Worm (Caenorhabditis elegans) whole organism, early embryonic: ENCODE data around the gene C12D5.5.
"Not testable (repeated sequence)": the region's sequence is repeated elsewhere in the genome, so short reads cannot be mapped to it uniquely, and the experiment has no call there.

ENCODE experiments used
- B0310.2 ChIP-seq: sonication (generic microtip); optimal IDR thresholded peaks from 2 replicates; lab custom pipeline; 2016; ENCODE audit warnings: mild to moderate bottlenecking, missing genetic modification characterization, missing compliant biosample characterization
- F13C5.2 ChIP-seq: sonication (generic microtip); optimal IDR thresholded peaks from 2 replicates; lab custom pipeline; 2017; ENCODE audit warnings: mild to moderate bottlenecking, missing genetic modification characterization, inconsistent platforms, missing compliant biosample characterization
- aly-1 ChIP-seq: sonication (generic microtip); optimal IDR thresholded peaks from 2 replicates; lab custom pipeline; 2016; ENCODE audit warnings: missing genetic modification characterization, missing compliant biosample characterization
- ama-1 ChIP-seq: fragments of 150-350 bp; optimal IDR thresholded peaks from 2 replicates; lab custom pipeline; 2014
- ceh-13 ChIP-seq: fragments of 200-800 bp; sonication (Bioruptor generic); optimal IDR thresholded peaks from 2 replicates; lab custom pipeline; 2018; ENCODE audit warnings: mild to moderate bottlenecking, missing genetic modification characterization, missing compliant biosample characterization
- ceh-36 ChIP-seq: sonication (generic microtip); optimal IDR thresholded peaks from 2 replicates; lab custom pipeline; 2016; ENCODE audit warnings: missing genetic modification characterization, inconsistent platforms, missing compliant biosample characterization
- ets-7 ChIP-seq: sonication (generic microtip); optimal IDR thresholded peaks from 2 replicates; lab custom pipeline; 2016; ENCODE audit warnings: missing genotype, missing genetic modification characterization, missing compliant biosample characterization
- flt-1 ChIP-seq: fragments of 200-800 bp; sonication (Bioruptor generic); IDR thresholded peaks from 2 replicates; pipeline ENCODE4 v1.3.6; 2022; ENCODE audit warnings: missing genetic modification characterization, missing compliant biosample characterization
- hmbx-1 ChIP-seq: sonication (generic microtip); optimal IDR thresholded peaks from 2 replicates; lab custom pipeline; 2016; ENCODE audit warnings: mild to moderate bottlenecking, missing genetic modification characterization, missing compliant biosample characterization
- hmg-4 ChIP-seq: fragments of 200-800 bp; sonication (Bioruptor generic); optimal IDR thresholded peaks from 2 replicates; lab custom pipeline; 2018; ENCODE audit warnings: mild to moderate bottlenecking, missing genetic modification characterization, missing compliant biosample characterization
- hnd-1 ChIP-seq: sonication (generic microtip); optimal IDR thresholded peaks from 2 replicates; lab custom pipeline; 2016; ENCODE audit warnings: missing genetic modification characterization, missing compliant biosample characterization
- pes-1 ChIP-seq: fragments of 200-800 bp; sonication (Bioruptor generic); IDR thresholded peaks from 2 replicates; pipeline ENCODE4 v1.3.6; 2022; ENCODE audit warnings: missing genetic modification reagents, missing genetic modification characterization, missing compliant biosample characterization
- scrt-1 ChIP-seq: fragments of 200-800 bp; sonication (Bioruptor generic); IDR thresholded peaks from 2 replicates; pipeline ENCODE4 v1.3.6; 2022; ENCODE audit warnings: missing genetic modification characterization, missing compliant biosample characterization
- sea-1 ChIP-seq: fragments of 200-800 bp; sonication (Bioruptor generic); conservative IDR thresholded peaks from 2 replicates; pipeline ENCODE4 v1.3.6; 2022; ENCODE audit warnings: missing genetic modification characterization, missing compliant biosample characterization
- tbx-11 ChIP-seq: fragments of 200-800 bp; sonication (Bioruptor generic); IDR thresholded peaks from 2 replicates; pipeline ENCODE4 v1.3.6; 2022; ENCODE audit warnings: missing genetic modification characterization, missing compliant biosample characterization
- tbx-37 ChIP-seq: fragments of 200-800 bp; sonication (Bioruptor generic); conservative IDR thresholded peaks from 2 replicates; pipeline ENCODE4 v1.3.6; 2022; ENCODE audit warnings: missing genetic modification reagents, missing genetic modification characterization, missing compliant biosample characterization
- tra-4 ChIP-seq: sonication (generic microtip); optimal IDR thresholded peaks from 2 replicates; lab custom pipeline; 2017; ENCODE audit warnings: missing genetic modification characterization, missing compliant biosample characterization

Gene C12D5.5

DNA sequence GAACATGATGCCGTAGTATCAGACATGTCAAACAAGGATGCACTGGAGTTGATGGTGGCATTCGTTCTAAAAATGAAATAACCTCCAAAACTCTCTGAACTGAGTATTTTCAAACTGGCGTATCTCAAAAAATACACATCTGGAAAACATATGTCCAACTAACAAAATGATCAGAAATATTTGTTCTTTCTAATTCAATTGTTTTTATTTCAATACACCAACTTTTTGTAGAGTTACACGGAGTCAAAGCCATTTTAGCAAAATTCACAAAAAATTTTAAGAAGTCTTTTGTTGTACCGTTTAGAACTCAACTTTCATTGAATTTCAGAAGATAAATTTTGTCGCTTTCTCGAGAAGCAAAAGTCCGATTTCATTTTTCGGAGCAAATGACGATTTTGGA lies 35.5 kb downstream of the C12D5.5 start, which contains the start of gene srsx-40:
TSS of gene srsx-40 (minus strand) at position 101 of the 400 bp plus-strand sequence.
- not testable (repeated sequence) for TF ChIP-seq pes-1 (GFP tag; lab: Robert Waterston, UW); ceh-13 (GFP tag; lab: Kevin White, UChicago); tra-4

DNA sequence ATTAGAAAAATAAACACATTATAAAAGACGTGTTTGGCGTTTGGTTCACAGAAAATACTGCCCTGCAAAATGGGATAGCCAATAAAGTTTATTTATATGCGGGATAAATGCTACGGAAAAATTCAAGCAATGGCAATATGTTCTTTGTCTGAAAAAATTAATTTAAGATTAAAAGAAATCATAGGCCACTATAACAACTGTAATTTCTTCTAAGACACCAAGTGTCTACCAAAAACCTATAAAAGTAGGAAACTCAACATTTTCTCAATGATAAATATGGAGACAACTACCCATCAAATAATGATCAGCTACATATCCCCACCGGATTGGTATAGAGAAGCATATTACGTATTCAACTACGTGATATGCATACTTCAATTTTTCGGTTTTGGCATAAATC lies 37.3 kb downstream of the C12D5.5 start, which contains the start of gene srw-3:
TSS of gene srw-3 (plus strand) at position 301 of the 400 bp plus-strand sequence.
- TF ChIP-seq hnd-1 (tag; lab: Kevin White, UChicago) (no peak), tra-4 (no peak), ets-7 (no peak), ceh-13 (GFP tag; lab: Kevin White, UChicago) (no peak), B0310.2 (tag; lab: Kevin White, UChicago) (no peak), sea-1 (GFP tag; lab: Robert Waterston, UW) (no peak), aly-1 (no peak), flt-1 (GFP tag; lab: Robert Waterston, UW) (no peak), tbx-11 (GFP tag; lab: Robert Waterston, UW) (no peak), hmbx-1 (tag; lab: Kevin White, UChicago) (no peak), ceh-36 (no peak), scrt-1 (GFP tag; lab: Robert Waterston, UW) (no peak), tbx-37 (no peak), hmg-4 (GFP tag; lab: Kevin White, UChicago) (no peak), ama-1 (no peak), pes-1 (GFP tag; lab: Robert Waterston, UW) (no peak), F13C5.2 (no peak)

DNA sequence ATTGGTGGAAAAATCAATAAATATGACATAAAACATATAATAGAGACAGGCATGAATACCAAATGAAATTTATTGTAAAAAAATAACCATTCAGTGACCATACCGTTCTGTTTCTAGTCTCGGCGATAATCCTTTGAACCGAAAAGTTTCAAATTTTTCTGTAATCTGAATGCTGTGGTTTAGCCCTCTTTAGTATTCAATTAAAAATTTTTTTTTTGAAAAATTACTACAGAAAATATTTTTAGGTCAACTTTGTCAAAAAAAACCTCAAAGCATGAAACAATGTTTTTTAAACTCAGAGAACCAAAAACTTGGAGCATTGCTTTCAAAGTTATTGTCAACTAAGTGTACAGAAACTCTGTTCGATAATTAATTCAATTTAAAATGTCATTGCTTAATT lies 40.5 kb downstream of the C12D5.5 start, which contains the start of gene ZK105.11:
TSS of gene ZK105.11 (minus strand) at position 101 of the 400 bp plus-strand sequence.
- TF ChIP-seq tbx-37 (no peak), sea-1 (GFP tag; lab: Robert Waterston, UW) (no peak), hnd-1 (tag; lab: Kevin White, UChicago) (no peak), hmbx-1 (tag; lab: Kevin White, UChicago) (no peak), aly-1 (no peak), tra-4 (no peak), scrt-1 (GFP tag; lab: Robert Waterston, UW) (no peak), pes-1 (GFP tag; lab: Robert Waterston, UW) (no peak), ceh-13 (GFP tag; lab: Kevin White, UChicago) (no peak), tbx-11 (GFP tag; lab: Robert Waterston, UW) (no peak), ets-7 (no peak)

DNA sequence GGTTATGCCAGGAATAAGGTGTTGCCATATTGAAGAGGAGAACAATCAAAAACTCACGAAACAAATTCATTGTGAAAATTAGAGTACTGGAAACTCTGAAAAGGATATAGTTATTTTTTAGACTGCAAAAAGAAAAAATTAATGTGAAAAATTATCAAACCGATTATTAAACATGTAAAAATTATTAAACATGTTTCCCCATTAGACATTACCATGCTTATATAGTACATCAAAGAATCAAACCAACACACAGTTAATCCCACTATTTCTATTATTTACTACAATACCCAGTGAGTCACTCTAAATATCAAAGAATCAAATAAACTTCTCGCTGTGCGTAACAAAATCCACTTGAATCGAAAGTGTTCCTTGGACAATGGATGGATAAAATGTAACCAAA lies 45.0 kb downstream of the C12D5.5 start, which contains the start of gene ZK105.13:
TSS of gene ZK105.13 (minus strand) at position 101 of the 400 bp plus-strand sequence.
- TF ChIP-seq F13C5.2 = no peak
- TF ChIP-seq tra-4 = no peak
- TF ChIP-seq flt-1 (GFP tag; lab: Robert Waterston, UW) = no peak
- no peak for TF ChIP-seq aly-1
- no peak for TF ChIP-seq B0310.2 (tag; lab: Kevin White, UChicago)
- no peak for TF ChIP-seq tbx-37
- TF ChIP-seq scrt-1 (GFP tag; lab: Robert Waterston, UW) = no peak
- TF ChIP-seq ceh-13 (GFP tag; lab: Kevin White, UChicago) = no peak
- TF ChIP-seq tbx-11 (GFP tag; lab: Robert Waterston, UW) = no peak
- no peak for TF ChIP-seq hnd-1 (tag; lab: Kevin White, UChicago)
- TF ChIP-seq ama-1 = no peak
- no peak for TF ChIP-seq ceh-36
- no peak for TF ChIP-seq sea-1 (GFP tag; lab: Robert Waterston, UW)
- no peak for TF ChIP-seq hmbx-1 (tag; lab: Kevin White, UChicago)
- no peak for TF ChIP-seq pes-1 (GFP tag; lab: Robert Waterston, UW)
- no peak for TF ChIP-seq hmg-4 (GFP tag; lab: Kevin White, UChicago)
- TF ChIP-seq ets-7 = no peak

DNA sequence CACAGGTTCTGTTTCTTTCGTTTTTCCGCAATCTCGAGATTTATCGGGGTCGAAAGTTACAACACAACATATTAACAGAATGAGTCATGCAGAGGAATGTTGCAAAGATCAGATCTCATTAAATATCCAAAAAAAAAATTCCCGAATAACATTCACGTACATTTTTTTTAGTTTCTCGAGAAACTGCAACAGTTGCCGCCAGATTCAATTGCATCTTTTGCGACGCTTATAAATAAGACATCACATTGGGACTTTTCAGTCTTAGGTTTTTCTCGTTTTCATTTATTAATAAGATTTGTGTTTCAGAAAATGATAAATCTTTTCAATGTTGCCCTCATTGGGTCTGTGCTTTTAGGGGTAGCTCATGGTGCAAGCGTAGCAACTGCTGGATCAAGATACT lies 45.7 kb downstream of the C12D5.5 start, which contains the start of gene ZK105.1:
TSS of gene ZK105.1 (plus strand) at position 301 of the 400 bp plus-strand sequence.
- TF ChIP-seq F13C5.2 = no peak
- no peak for TF ChIP-seq ama-1
- no peak for TF ChIP-seq pes-1 (GFP tag; lab: Robert Waterston, UW)
- no peak for TF ChIP-seq ceh-36
- TF ChIP-seq flt-1 (GFP tag; lab: Robert Waterston, UW) = no peak
- no peak for TF ChIP-seq hnd-1 (tag; lab: Kevin White, UChicago)
- TF ChIP-seq ceh-13 (GFP tag; lab: Kevin White, UChicago) = no peak
- TF ChIP-seq tra-4 = no peak
- TF ChIP-seq hmbx-1 (tag; lab: Kevin White, UChicago) = no peak
- TF ChIP-seq scrt-1 (GFP tag; lab: Robert Waterston, UW) = no peak
- no peak for TF ChIP-seq sea-1 (GFP tag; lab: Robert Waterston, UW)
- TF ChIP-seq aly-1 = no peak
- no peak for TF ChIP-seq ets-7
- TF ChIP-seq B0310.2 (tag; lab: Kevin White, UChicago) = no peak
- no peak for TF ChIP-seq hmg-4 (GFP tag; lab: Kevin White, UChicago)
- no peak for TF ChIP-seq tbx-37

DNA sequence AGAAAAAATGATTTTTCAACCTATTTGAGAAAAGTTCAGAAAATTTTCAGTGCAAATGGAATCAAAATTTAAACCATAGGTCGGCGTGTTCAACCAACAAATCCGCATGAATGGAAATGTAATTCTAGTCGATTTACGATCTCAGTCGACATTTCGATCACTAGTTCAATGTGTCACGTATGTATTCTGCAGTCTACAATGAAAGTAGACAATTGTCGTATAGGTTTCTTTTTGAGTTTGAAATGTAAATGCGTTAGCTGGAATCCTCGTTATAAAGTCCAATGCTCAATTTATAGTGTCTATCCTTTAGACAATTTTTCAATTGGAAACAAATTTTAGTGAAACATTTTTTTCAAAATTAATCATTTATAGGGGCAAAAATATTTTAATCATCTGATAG lies 48.0 kb downstream of the C12D5.5 start, which contains the start of gene ZK105.12:
TSS of gene ZK105.12 (minus strand) at position 101 of the 400 bp plus-strand sequence.
- TF ChIP-seq ceh-36 (no peak), F13C5.2 (no peak), ama-1 (no peak), tra-4 (no peak)

DNA sequence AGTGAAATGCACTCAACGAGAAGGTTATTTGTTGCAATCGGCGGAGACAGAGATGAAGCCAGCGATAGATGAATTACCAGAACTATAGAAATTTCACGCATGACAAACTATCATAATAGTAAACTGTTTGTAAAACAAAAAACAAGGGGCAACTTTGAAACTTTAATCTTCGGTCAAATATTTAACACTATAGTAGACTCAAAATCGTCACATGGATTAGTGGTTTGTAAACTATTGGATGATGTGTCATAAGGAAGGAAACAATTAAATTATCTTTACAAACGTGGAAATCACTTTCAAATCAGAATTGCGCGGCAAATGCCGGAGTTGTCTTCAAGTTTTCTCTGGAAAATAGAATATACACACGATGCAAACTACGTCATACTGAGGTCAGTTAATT lies 49.6 kb downstream of the C12D5.5 start, which contains the start of gene ZK105.5:
TSS of gene ZK105.5 (minus strand) at position 101 of the 400 bp plus-strand sequence.
- TF ChIP-seq tbx-11 (GFP tag; lab: Robert Waterston, UW) = no peak
- no peak for TF ChIP-seq ama-1
- TF ChIP-seq ceh-13 (GFP tag; lab: Kevin White, UChicago) = no peak
- no peak for TF ChIP-seq flt-1 (GFP tag; lab: Robert Waterston, UW)
- no peak for TF ChIP-seq hmbx-1 (tag; lab: Kevin White, UChicago)
